Fruit fly (Drosophila melanogaster) whole organism, adult: ENCODE data around the gene CG1288.

Experiments
- CG11617 ChIP-seq: fragments of 200-800 bp; sonication (Bioruptor generic); optimal IDR thresholded peaks from 2 replicates; lab custom pipeline; 2017; ENCODE audit warnings: mild to moderate bottlenecking, missing biosample characterization, missing genetic modification reagents, missing genetic modification characterization
- CG12768 ChIP-seq: fragments of 200-800 bp; sonication (Bioruptor generic); optimal IDR thresholded peaks from 2 replicates; lab custom pipeline; 2017; ENCODE audit warnings: missing biosample characterization, missing genetic modification characterization, mild to moderate bottlenecking, moderate library complexity, missing genetic modification reagents
- CG14711 ChIP-seq: fragments of 200-800 bp; sonication (Bioruptor generic); optimal IDR thresholded peaks from 2 replicates; lab custom pipeline; 2018; ENCODE audit warnings: missing biosample characterization, mild to moderate bottlenecking, missing genetic modification characterization, moderate library complexity
- CG1620 ChIP-seq: fragments of 200-800 bp; sonication (Bioruptor generic); optimal IDR thresholded peaks from 2 replicates; lab custom pipeline; 2016; ENCODE audit warnings: missing biosample characterization, missing genetic modification characterization
- CG33017 ChIP-seq: fragments of 200-800 bp; sonication (Bioruptor generic); optimal IDR thresholded peaks from 2 replicates; lab custom pipeline; 2018; ENCODE audit warnings: missing biosample characterization, mild to moderate bottlenecking, missing genetic modification characterization, moderate library complexity
- CG5204 ChIP-seq: fragments of 200-800 bp; sonication (Bioruptor generic); optimal IDR thresholded peaks from 2 replicates; lab custom pipeline; 2016; ENCODE audit warnings: missing biosample characterization, missing genetic modification characterization
- CG7045 ChIP-seq: fragments of 200-800 bp; sonication (Bioruptor generic); optimal IDR thresholded peaks from 2 replicates; lab custom pipeline; 2017; ENCODE audit warnings: missing biosample characterization, mild to moderate bottlenecking, missing genetic modification characterization
- CG7101 ChIP-seq: fragments of 200-800 bp; sonication (Bioruptor generic); optimal IDR thresholded peaks from 2 replicates; lab custom pipeline; 2018; ENCODE audit warnings: missing biosample characterization, mild to moderate bottlenecking, missing genetic modification characterization, moderate library complexity
- Clk ChIP-seq: fragments of 200-800 bp; sonication (Bioruptor generic); optimal IDR thresholded peaks from 2 replicates; lab custom pipeline; 2017; ENCODE audit warnings: missing biosample characterization, missing genetic modification characterization
- Crg-1 ChIP-seq: fragments of 200-800 bp; sonication (Bioruptor generic); optimal IDR thresholded peaks from 2 replicates; lab custom pipeline; 2016; ENCODE audit warnings: missing biosample characterization, missing genetic modification characterization
- Hr96 ChIP-seq: fragments of 200-800 bp; sonication (Bioruptor generic); optimal IDR thresholded peaks from 2 replicates; lab custom pipeline; 2016; ENCODE audit warnings: missing biosample characterization, missing genetic modification characterization
- Mnt ChIP-seq: fragments of 200-800 bp; sonication (Bioruptor generic); optimal IDR thresholded peaks from 2 replicates; lab custom pipeline; 2016; ENCODE audit warnings: missing biosample characterization, mild to moderate bottlenecking, missing genetic modification characterization
- bab1 ChIP-seq: fragments of 200-800 bp; sonication (Bioruptor generic); optimal IDR thresholded peaks from 3 replicates; lab custom pipeline; 2019; ENCODE audit warnings: missing biosample characterization, mild to moderate bottlenecking, missing genetic modification characterization, moderate library complexity
- cic ChIP-seq: fragments of 200-800 bp; sonication (Bioruptor generic); optimal IDR thresholded peaks from 2 replicates; lab custom pipeline; 2017; ENCODE audit warnings: missing biosample characterization, mild to moderate bottlenecking, missing genetic modification characterization, moderate library complexity
- cnc ChIP-seq, 2 experiments: fragments of >200 bp; optimal IDR thresholded peaks; 2 replicates each; lab custom pipeline; 2017
- kay ChIP-seq: fragments of 200-800 bp; sonication (Bioruptor generic); peaks from one replicate; lab custom pipeline; 2016; ENCODE audit warnings: missing biosample characterization, missing genetic modification characterization, borderline replicate concordance
- ovo ChIP-seq: fragments of 200-800 bp; sonication (Bioruptor generic); optimal IDR thresholded peaks from 2 replicates; lab custom pipeline; 2016; ENCODE audit warnings: missing biosample characterization, missing genetic modification characterization
- pad ChIP-seq: fragments of 200-800 bp; sonication (Bioruptor generic); optimal IDR thresholded peaks from 3 replicates; lab custom pipeline; 2017; ENCODE audit warnings: missing biosample characterization, missing genetic modification characterization, mild to moderate bottlenecking, moderate library complexity, missing genetic modification reagents
- tj ChIP-seq: fragments of 200-800 bp; sonication (Bioruptor generic); optimal IDR thresholded peaks from 3 replicates; lab custom pipeline; 2017; ENCODE audit warnings: missing biosample characterization, mild to moderate bottlenecking, missing genetic modification characterization, moderate library complexity
- toe ChIP-seq: fragments of 200-800 bp; sonication (Bioruptor generic); optimal IDR thresholded peaks from 2 replicates; lab custom pipeline; 2016; ENCODE audit warnings: missing biosample characterization, missing genetic modification characterization

Gene CG1288

dm6 chr3R:7208331-7208730, at the start of gene CG1288:
Gene CG1288, minus strand, starts transcription at chr3R:7208431.
- TF ChIP-seq toe (GFP tag; lab: Kevin White, UChicago) = no peak
- TF ChIP-seq CG14711 (tag; lab: Kevin White, UChicago) = no peak
- no peak for TF ChIP-seq Clk (GFP tag; lab: Kevin White, UChicago)
- no peak for TF ChIP-seq kay
- TF ChIP-seq CG33017 (tag; lab: Kevin White, UChicago) = no peak

- no peak for TF ChIP-seq Crg-1 (GFP tag; lab: Kevin White, UChicago)
These were observed 43.6 kb upstream of the CG1288 start, which contains the start of gene Obp84a for dm6 chr3R:7251857-7252256. Gene Obp84a, minus strand, starts transcription at chr3R:7251957.

- TF ChIP-seq CG11617 = peak; percentile 94
- peak; percentile 98 for TF ChIP-seq CG7101
- TF ChIP-seq cnc (optimal IDR thresholded peaks at IDR 0.05; lab: Kevin White, UChicago) = no peak
- TF ChIP-seq CG14711 (tag; lab: Kevin White, UChicago) = peak; percentile 97
- peak; percentile 64 for TF ChIP-seq Crg-1 (GFP tag; lab: Kevin White, UChicago)
- TF ChIP-seq Hr96 (GFP tag; lab: Kevin White, UChicago) = peak; percentile 74
- peak; percentile 99 for TF ChIP-seq bab1 (GFP tag; lab: Kevin White, UChicago)
- peak; percentile 57 for TF ChIP-seq CG1620 (GFP tag; lab: Kevin White, UChicago)
- peak; percentile 83 for TF ChIP-seq CG5204
- TF ChIP-seq Clk (GFP tag; lab: Kevin White, UChicago) = peak; percentile 37
- TF ChIP-seq CG33017 (tag; lab: Kevin White, UChicago) = peak; percentile 99
- peak; percentile 29 for TF ChIP-seq kay
- peak; percentile 40 for TF ChIP-seq ovo (GFP tag; lab: Kevin White, UChicago)
- TF ChIP-seq toe (GFP tag; lab: Kevin White, UChicago) = peak; percentile 78
- peak; percentile 72 for TF ChIP-seq pad (GFP tag; lab: Kevin White, UChicago)
- peak; percentile 63 for TF ChIP-seq cic
- TF ChIP-seq CG12768 = peak; percentile 85
- peak; percentile 91 for TF ChIP-seq Mnt
- TF ChIP-seq tj = peak; percentile 77
- peak; percentile 97 for TF ChIP-seq CG7045 (GFP tag; lab: Kevin White, UChicago)
These were observed 41.2 kb upstream of the CG1288 start, which contains the start of the genes CG1227 and Dtwd2 for dm6 chr3R:7249460-7249859. Gene CG1227, minus strand, starts transcription at chr3R:7249738. Gene Dtwd2, plus strand, starts transcription at chr3R:7249795.

- TF ChIP-seq Mnt = peak; percentile 96
- peak; percentile 22 for TF ChIP-seq bab1 (GFP tag; lab: Kevin White, UChicago)
- no peak for TF ChIP-seq CG1620 (GFP tag; lab: Kevin White, UChicago)
These were observed 38.7 kb upstream of the CG1288 start, which contains the start of the genes Noc3 and CG10053 for dm6 chr3R:7246889-7247288. Gene Noc3, minus strand, starts transcription at chr3R:7246969. Gene CG10053, plus strand, starts transcription at chr3R:7247090.

- TF ChIP-seq CG11617 = no peak
- no peak for TF ChIP-seq pad (GFP tag; lab: Kevin White, UChicago)
- no peak for TF ChIP-seq Hr96 (GFP tag; lab: Kevin White, UChicago)
- TF ChIP-seq Crg-1 (GFP tag; lab: Kevin White, UChicago) = no peak
These were observed 33.2 kb upstream of the CG1288 start, which contains the start of gene CG14607 for dm6 chr3R:7241460-7241859. Gene CG14607, plus strand, starts transcription at chr3R:7241760.

dm6 chr3R:7223972-7224464, 15.8 kb upstream of the CG1288 start, which contains the start of gene thw:
Gene thw, plus strand, starts transcription at chr3R:7224414.
- TF ChIP-seq CG11617 = no peak
- TF ChIP-seq Mnt = no peak
- TF ChIP-seq CG7101 = no peak
- no peak for TF ChIP-seq toe (GFP tag; lab: Kevin White, UChicago)
- TF ChIP-seq CG12768 = no peak

- TF ChIP-seq CG5204 (no peak), toe (GFP tag; lab: Kevin White, UChicago) (no peak), bab1 (GFP tag; lab: Kevin White, UChicago) (no peak), CG33017 (tag; lab: Kevin White, UChicago) (no peak), CG7045 (GFP tag; lab: Kevin White, UChicago) (no peak), tj (no peak)
These were observed 11.4 kb upstream of the CG1288 start, which contains the start of gene CG14605 for dm6 chr3R:7219605-7220004. Gene CG14605, minus strand, starts transcription at chr3R:7219705.

dm6 chr3R:7216924-7217529, 8.8 kb upstream of the CG1288 start, which contains the start of gene CG14606:
Gene CG14606, minus strand, starts transcription at chr3R:7217083.
- TF ChIP-seq toe (GFP tag; lab: Kevin White, UChicago) (peak; percentile 66), Mnt (peak; percentile 60), CG11617 (peak; percentile 73), CG7101 (peak; percentile 79), CG5204 (peak; percentile 35), CG12768 (peak; percentile 36), kay (peak; percentile 89), cnc (optimal IDR thresholded peaks at IDR 0.05; lab: Kevin White, UChicago) (no peak), cic (peak; percentile 65), pad (GFP tag; lab: Kevin White, UChicago) (peak; percentile 9), CG1620 (GFP tag; lab: Kevin White, UChicago) (peak; percentile 24), CG33017 (tag; lab: Kevin White, UChicago) (peak; percentile 82), CG7045 (GFP tag; lab: Kevin White, UChicago) (peak; percentile 89), tj (peak; percentile 27), CG14711 (tag; lab: Kevin White, UChicago) (peak; percentile 52), Hr96 (GFP tag; lab: Kevin White, UChicago) (peak; percentile 37), bab1 (GFP tag; lab: Kevin White, UChicago) (no peak), Clk (GFP tag; lab: Kevin White, UChicago) (no peak), ovo (GFP tag; lab: Kevin White, UChicago) (peak; percentile 45), Crg-1 (GFP tag; lab: Kevin White, UChicago) (peak; percentile 83)
